Fruit fly (Drosophila melanogaster): ENCODE measurements around the gene CG8202.

Gene CG8202

DNA sequence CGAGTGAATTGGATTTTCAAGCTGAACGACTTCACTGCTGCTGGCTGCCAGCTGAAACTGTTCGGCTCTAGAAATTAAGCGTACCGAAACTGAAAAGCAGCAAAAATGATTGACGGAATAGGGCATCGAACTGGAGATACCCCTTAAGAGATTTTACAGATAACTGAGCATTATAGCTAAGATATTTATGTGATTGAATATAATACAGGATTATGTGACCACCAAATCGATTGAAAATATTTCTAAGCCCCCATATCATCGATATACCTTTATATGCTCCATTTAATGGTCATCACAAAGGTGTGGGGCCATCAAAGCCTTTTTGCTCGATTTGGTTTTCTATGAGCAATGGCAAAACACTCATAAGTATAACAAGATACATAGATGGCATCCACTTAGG, 52.9 kb downstream of the CG8202 start (continued):
- TF ChIP-seq tx (GFP tag; optimal IDR thresholded peaks at IDR 0.05) (peak; percentile 41), al (GFP tag; IDR thresholded peaks at IDR 0.05) (peak; percentile 35; the same call in 1 of the 2 replicates), MTF-1 (GFP tag; optimal IDR thresholded peaks at IDR 0.05; ENCODE audit: borderline replicate concordance) (no peak), h (optimal IDR thresholded peaks at IDR 0.05) (no peak), Antp (GFP tag; optimal IDR thresholded peaks at IDR 0.05) (peak; percentile 30), sob (GFP tag; IDR thresholded peaks at IDR 0.05) (peak; percentile 64), B-H2 (GFP tag; optimal IDR thresholded peaks at IDR 0.05) (no peak), disco-r (GFP tag; optimal IDR thresholded peaks at IDR 0.05) (no peak), maf-S (GFP tag; optimal IDR thresholded peaks at IDR 0.05) (no peak), CG17568 (GFP tag; optimal IDR thresholded peaks at IDR 0.05) (no peak), CG1832 (GFP tag; optimal IDR thresholded peaks at IDR 0.05) (no peak), ato (GFP tag; IDR thresholded peaks at IDR 0.05; ENCODE audit: partially characterized antibody) (no peak), CG10147 (GFP tag; optimal IDR thresholded peaks at IDR 0.05) (no peak), tna (GFP tag; IDR thresholded peaks at IDR 0.05; ENCODE audit: partially characterized antibody) (no peak), gfzf (GFP tag; optimal IDR thresholded peaks at IDR 0.05) (no peak), ERR (GFP tag; optimal IDR thresholded peaks at IDR 0.05) (no peak), CG10654 (GFP tag; optimal IDR thresholded peaks at IDR 0.05) (no peak), CG7786 (GFP tag; optimal IDR thresholded peaks at IDR 0.05) (peak; percentile 10), CG3065 (GFP tag; optimal IDR thresholded peaks at IDR 0.05) (no peak), corto (GFP tag; optimal IDR thresholded peaks at IDR 0.05) (no peak), esg (GFP tag; conservative IDR thresholded peaks at IDR 0.05) (peak; percentile 58), CG9609 (GFP tag; optimal IDR thresholded peaks at IDR 0.05) (peak; percentile 2), pum (GFP tag; optimal IDR thresholded peaks at IDR 0.05) (no peak), CG32767 (GFP tag; IDR thresholded peaks at IDR 0.05) (peak; percentile 47; the same call in 1 of the 2 replicates), Camta (GFP tag; optimal IDR thresholded peaks at IDR 0.05) (peak; percentile 27)

All from whole organism, embryonic.